Worm (Caenorhabditis elegans) whole organism, young adult: ENCODE data around the gene ddl-2.

ENCODE experiments used
- B0019.2 ChIP-seq: fragments of 200-800 bp; sonication (Bioruptor generic); conservative IDR thresholded peaks from 2 replicates; pipeline ENCODE4 v1.3.6; 2022; ENCODE audit warnings: missing genetic modification reagents, missing genetic modification characterization, missing compliant biosample characterization
- B0035.1 ChIP-seq: sonication (generic microtip); optimal IDR thresholded peaks from 2 replicates; lab custom pipeline; 2016; ENCODE audit warnings: missing genetic modification characterization, mild to moderate bottlenecking, missing compliant biosample characterization, missing genotype, missing genetic modification reagents
- B0336.3 ChIP-seq: fragments of 200-800 bp; sonication (Bioruptor generic); IDR thresholded peaks from 2 replicates; pipeline ENCODE4 v1.3.6; 2022; ENCODE audit warnings: missing genetic modification characterization, missing compliant biosample characterization
- F22D6.2 ChIP-seq: sonication (generic microtip); optimal IDR thresholded peaks from 2 replicates; lab custom pipeline; 2016; ENCODE audit warnings: mild to moderate bottlenecking, missing genetic modification characterization, missing compliant biosample characterization
- F37B4.10 ChIP-seq: fragments of 200-800 bp; sonication (Bioruptor generic); IDR thresholded peaks from 2 replicates; pipeline ENCODE4 v1.3.6; 2022; ENCODE audit warnings: missing genetic modification characterization, missing compliant biosample characterization
- F55B11.4 ChIP-seq: sonication (generic microtip); optimal IDR thresholded peaks from 2 replicates; lab custom pipeline; 2016; ENCODE audit warnings: missing compliant biosample characterization, missing genetic modification characterization, borderline replicate concordance; ENCODE audit not compliant: insufficient read depth
- K11D2.4 ChIP-seq: fragments of 200-800 bp; sonication (Bioruptor generic); IDR thresholded peaks from 2 replicates; pipeline ENCODE4 v1.3.6; 2022; ENCODE audit warnings: missing genetic modification reagents, missing genetic modification characterization, missing compliant biosample characterization
- T07F8.4 ChIP-seq: sonication (generic microtip); optimal IDR thresholded peaks from 2 replicates; lab custom pipeline; 2016; ENCODE audit warnings: mild to moderate bottlenecking, missing genetic modification characterization, moderate library complexity, missing compliant biosample characterization
- Y53G8AR.9 ChIP-seq: fragments of 200-800 bp; sonication (Bioruptor generic); conservative IDR thresholded peaks from 2 replicates; pipeline ENCODE4 v1.3.6; 2022; ENCODE audit warnings: missing genetic modification reagents, missing genetic modification characterization, missing compliant biosample characterization
- ZK185.1 ChIP-seq: sonication (generic microtip); optimal IDR thresholded peaks from 2 replicates; lab custom pipeline; 2016; ENCODE audit warnings: mild to moderate bottlenecking, missing genetic modification characterization, missing compliant biosample characterization; ENCODE audit not compliant: poor library complexity, severe bottlenecking
- aptf-3 ChIP-seq: fragments of 200-800 bp; sonication (Bioruptor generic); IDR thresholded peaks from 2 replicates; pipeline ENCODE4 v1.3.6; 2022; ENCODE audit warnings: missing genetic modification characterization, missing compliant biosample characterization
- athp-1 ChIP-seq: sonication (generic microtip); optimal IDR thresholded peaks from 2 replicates; lab custom pipeline; 2017; ENCODE audit warnings: mild to moderate bottlenecking, missing genetic modification characterization, missing compliant biosample characterization
- attf-3 ChIP-seq: fragments of 200-800 bp; sonication (Bioruptor generic); conservative IDR thresholded peaks from 2 replicates; pipeline ENCODE4 v1.3.6; 2022; ENCODE audit warnings: missing genetic modification reagents, missing genetic modification characterization, missing compliant biosample characterization
- attf-6 ChIP-seq: fragments of 200-800 bp; sonication (Bioruptor generic); IDR thresholded peaks from 2 replicates; pipeline ENCODE4 v1.3.6; 2022; ENCODE audit warnings: missing genetic modification reagents, missing genetic modification characterization, missing compliant biosample characterization
- cebp-2 ChIP-seq: fragments of 200-800 bp; sonication (Bioruptor generic); IDR thresholded peaks from 2 replicates; pipeline ENCODE4 v1.3.6; 2022; ENCODE audit warnings: missing genetic modification characterization, missing compliant biosample characterization
- ceh-27 ChIP-seq: fragments of 200-800 bp; sonication (Bioruptor generic); optimal IDR thresholded peaks from 2 replicates; lab custom pipeline; 2018; ENCODE audit warnings: mild to moderate bottlenecking, missing genetic modification characterization, moderate library complexity, missing compliant biosample characterization
- ceh-40 ChIP-seq: fragments of 200-800 bp; sonication (Bioruptor generic); IDR thresholded peaks from 2 replicates; pipeline ENCODE4 v1.3.6; 2022; ENCODE audit warnings: missing genetic modification characterization, missing compliant biosample characterization
- ceh-79 ChIP-seq: sonication (generic microtip); optimal IDR thresholded peaks from 2 replicates; lab custom pipeline; 2017; ENCODE audit warnings: mild to moderate bottlenecking, missing genetic modification characterization, missing compliant biosample characterization
- ceh-91 ChIP-seq: fragments of 200-800 bp; sonication (Bioruptor generic); IDR thresholded peaks from 2 replicates; pipeline ENCODE4 v1.3.6; 2022; ENCODE audit warnings: missing genetic modification reagents, missing genetic modification characterization, missing compliant biosample characterization
- dpl-1 ChIP-seq: fragments of 150-350 bp; optimal IDR thresholded peaks from 2 replicates; lab custom pipeline; 2014; ENCODE audit warnings: missing biosample characterization, missing genetic modification reagents, missing genetic modification characterization
- egrh-3 ChIP-seq: fragments of 200-800 bp; sonication (Bioruptor generic); IDR thresholded peaks from 2 replicates; pipeline ENCODE4 v1.3.6; 2022; ENCODE audit warnings: missing genetic modification reagents, missing genetic modification characterization, missing compliant biosample characterization
- hlh-26 ChIP-seq: fragments of 200-800 bp; sonication (Bioruptor generic); conservative IDR thresholded peaks from 2 replicates; pipeline ENCODE4 v1.3.6; 2022; ENCODE audit warnings: missing genetic modification reagents, missing genetic modification characterization, missing compliant biosample characterization
- hrde-1 ChIP-seq: sonication (generic microtip); optimal IDR thresholded peaks from 2 replicates; lab custom pipeline; 2016; ENCODE audit warnings: missing genetic modification characterization, mild to moderate bottlenecking, missing compliant biosample characterization, moderate library complexity, missing genotype, missing genetic modification reagents, borderline replicate concordance
- let-607 ChIP-seq, 2 experiments: fragments of 200-800 bp in 1 of 2; sonication (Bioruptor generic) in 1 of 2; sonication (generic microtip) in 1 of 2; optimal IDR thresholded peaks; 2 replicates each; lab custom pipeline; 2016 to 2018; ENCODE audit warnings: mild to moderate bottlenecking in 2 of 2, missing compliant biosample characterization in 2 of 2, missing genetic modification characterization in 2 of 2, moderate library complexity in 2 of 2, missing genotype in 1 of 2
- lin-35 ChIP-seq, 3 experiments: fragments of 150-350 bp in 2 of 3; sonication (generic microtip) in 1 of 3; optimal IDR thresholded peaks; 2 replicates each; lab custom pipeline; 2014 to 2018; ENCODE audit warnings: missing biosample characterization in 3 of 3, missing genetic modification characterization in 3 of 3, missing genetic modification reagents in 3 of 3
- lir-1 ChIP-seq: fragments of 200-800 bp; sonication (Bioruptor generic); conservative IDR thresholded peaks from 2 replicates; pipeline ENCODE4 v1.3.6; 2022; ENCODE audit warnings: missing genetic modification reagents, missing genetic modification characterization, missing compliant biosample characterization
- madf-3 ChIP-seq: fragments of 200-800 bp; sonication (Bioruptor generic); IDR thresholded peaks from 2 replicates; pipeline ENCODE4 v1.3.6; 2022; ENCODE audit warnings: missing genetic modification reagents, missing genetic modification characterization, missing compliant biosample characterization
- madf-6 ChIP-seq: fragments of 200-800 bp; sonication (Bioruptor generic); IDR thresholded peaks from 2 replicates; pipeline ENCODE4 v1.3.6; 2022; ENCODE audit warnings: missing genetic modification reagents, missing genetic modification characterization, missing compliant biosample characterization
- mxl-1 ChIP-seq: sonication (generic microtip); optimal IDR thresholded peaks from 2 replicates; lab custom pipeline; 2016; ENCODE audit warnings: missing genetic modification characterization, missing compliant biosample characterization
- nfya-2 ChIP-seq: fragments of 200-800 bp; sonication (Bioruptor generic); IDR thresholded peaks from 2 replicates; pipeline ENCODE4 v1.3.6; 2022; ENCODE audit warnings: missing genetic modification reagents, missing genetic modification characterization, missing compliant biosample characterization
- nhr-80 ChIP-seq: sonication (generic microtip); optimal IDR thresholded peaks from 2 replicates; lab custom pipeline; 2016; ENCODE audit warnings: missing genetic modification characterization, missing compliant biosample characterization
- nhr-90 ChIP-seq: sonication (generic microtip); optimal IDR thresholded peaks from 2 replicates; lab custom pipeline; 2016; ENCODE audit warnings: missing genotype, mild to moderate bottlenecking, missing genetic modification characterization, missing compliant biosample characterization
- pbrm-1 ChIP-seq: fragments of 200-800 bp; sonication (Bioruptor generic); IDR thresholded peaks from 2 replicates; pipeline ENCODE4 v1.3.6; 2022; ENCODE audit warnings: missing genetic modification reagents, missing genetic modification characterization, missing compliant biosample characterization
- repo-1 ChIP-seq: sonication (generic microtip); optimal IDR thresholded peaks from 2 replicates; lab custom pipeline; 2017; ENCODE audit warnings: mild to moderate bottlenecking, missing genetic modification characterization, missing compliant biosample characterization
- sea-2 ChIP-seq: fragments of 200-800 bp; sonication (Bioruptor generic); IDR thresholded peaks from 2 replicates; pipeline ENCODE4 v1.3.6; 2022; ENCODE audit warnings: missing genetic modification characterization, missing compliant biosample characterization
- somi-1 ChIP-seq: fragments of 200-800 bp; sonication (Bioruptor generic); optimal IDR thresholded peaks from 2 replicates; lab custom pipeline; 2018; ENCODE audit warnings: mild to moderate bottlenecking, missing genetic modification characterization, missing compliant biosample characterization
- zfh-2 ChIP-seq: fragments of 200-800 bp; sonication (Bioruptor generic); conservative IDR thresholded peaks from 2 replicates; pipeline ENCODE4 v1.3.6; 2022; ENCODE audit warnings: missing genetic modification reagents, missing genetic modification characterization, missing compliant biosample characterization
- zim-3 ChIP-seq: sonication (generic microtip); optimal IDR thresholded peaks from 2 replicates; lab custom pipeline; 2017; ENCODE audit warnings: mild to moderate bottlenecking, missing genetic modification characterization, moderate library complexity, missing compliant biosample characterization
- ztf-3 ChIP-seq: fragments of 200-800 bp; sonication (Bioruptor generic); optimal IDR thresholded peaks from 2 replicates; lab custom pipeline; 2018; ENCODE audit warnings: mild to moderate bottlenecking, missing genetic modification characterization, missing compliant biosample characterization

ddl-2 gene

ce11 chrII:13494762-13495161 lies 52.7 kb downstream of the ddl-2 start (continued):
- no peak for TF ChIP-seq ceh-27
- peak; percentile 88 for TF ChIP-seq athp-1 (tag; lab: Kevin White, UChicago)
- TF ChIP-seq sea-2 (GFP tag; lab: Robert Waterston, UW), result no peak
- TF ChIP-seq mxl-1 (tag; lab: Kevin White, UChicago), result no peak
- TF ChIP-seq nfya-2 (GFP tag; lab: Robert Waterston, UW), result no peak
- TF ChIP-seq zim-3, result no peak

ce11 chrII:13494175-13494650 lies 53.2 kb downstream of the ddl-2 start, which contains the start of gene ndua-7:
ndua-7 (minus strand) TSS chrII:13494600.
- peak; percentile 67; the same call in 1 of the 2 replicates for TF ChIP-seq egrh-3 (GFP tag; lab: Robert Waterston, UW)
- no peak for TF ChIP-seq somi-1 (GFP tag; lab: Kevin White, UChicago)
- no peak for TF ChIP-seq nhr-90 (tag; lab: Kevin White, UChicago)
- peak; percentile 75 for TF ChIP-seq zfh-2
- TF ChIP-seq T07F8.4 (tag; lab: Kevin White, UChicago), result no peak
- no peak for TF ChIP-seq hlh-26 (GFP tag; lab: Robert Waterston, UW)
- no peak for TF ChIP-seq B0019.2 (GFP tag; lab: Robert Waterston, UW)
- no peak for TF ChIP-seq ZK185.1 (tag; lab: Kevin White, UChicago)
- TF ChIP-seq dpl-1 (GFP tag; lab: Kevin White, UChicago), result no peak
- no peak for TF ChIP-seq B0035.1 (tag; lab: Kevin White, UChicago)
- TF ChIP-seq cebp-2 (GFP tag; lab: Robert Waterston, UW), result 0 out of 2 replicates have a peak, but pooled peaks have one; percentile 15
- TF ChIP-seq pbrm-1 (GFP tag; lab: Robert Waterston, UW), result no peak
- no peak for TF ChIP-seq let-607 (tag; optimal IDR thresholded peaks at IDR 0.05; lab: Kevin White, UChicago)
- no peak for TF ChIP-seq ceh-91 (GFP tag; lab: Robert Waterston, UW)
- TF ChIP-seq athp-1 (tag; lab: Kevin White, UChicago), result no peak
- no peak for TF ChIP-seq ceh-79 (tag; lab: Kevin White, UChicago)
- no peak for TF ChIP-seq K11D2.4 (GFP tag; lab: Robert Waterston, UW)
- TF ChIP-seq aptf-3, result no peak
- TF ChIP-seq F22D6.2 (tag; lab: Kevin White, UChicago), result no peak
- TF ChIP-seq ztf-3 (GFP tag; lab: Kevin White, UChicago), result no peak
- TF ChIP-seq lin-35 (GFP tag; optimal IDR thresholded peaks at IDR 0.05; lab: Kevin White, UChicago), result no peak
- TF ChIP-seq lir-1 (GFP tag; lab: Robert Waterston, UW), result no peak
- TF ChIP-seq F37B4.10 (GFP tag; lab: Robert Waterston, UW), result no peak

- TF ChIP-seq B0336.3 (GFP tag; lab: Robert Waterston, UW) (peak; percentile 34; the same call in 1 of the 2 replicates), hrde-1 (tag; lab: Kevin White, UChicago) (no peak), F37B4.10 (GFP tag; lab: Robert Waterston, UW) (no peak), attf-6 (GFP tag; lab: Robert Waterston, UW) (no peak), zfh-2 (0 out of 2 replicates have a peak, but pooled peaks have one; percentile 39), attf-3 (GFP tag; lab: Robert Waterston, UW) (no peak), repo-1 (tag; lab: Kevin White, UChicago) (no peak), ceh-40 (GFP tag; lab: Robert Waterston, UW) (no peak), madf-3 (GFP tag; lab: Robert Waterston, UW) (0 out of 2 replicates have a peak, but pooled peaks have one; percentile 24), madf-6 (GFP tag; lab: Robert Waterston, UW) (peak; percentile 31; the same call in 1 of the 2 replicates), nhr-80 (tag; lab: Kevin White, UChicago) (no peak), F55B11.4 (tag; lab: Kevin White, UChicago) (no peak), Y53G8AR.9 (GFP tag; lab: Robert Waterston, UW) (no peak)
These were observed 54.5 kb downstream of the ddl-2 start, which contains the start of gene F45H10.2 for ce11 chrII:13492948-13493347. F45H10.2 (minus strand) TSS chrII:13493048.
